Worm (Caenorhabditis elegans): ENCODE results near the gene H35B03.2.

DNA sequence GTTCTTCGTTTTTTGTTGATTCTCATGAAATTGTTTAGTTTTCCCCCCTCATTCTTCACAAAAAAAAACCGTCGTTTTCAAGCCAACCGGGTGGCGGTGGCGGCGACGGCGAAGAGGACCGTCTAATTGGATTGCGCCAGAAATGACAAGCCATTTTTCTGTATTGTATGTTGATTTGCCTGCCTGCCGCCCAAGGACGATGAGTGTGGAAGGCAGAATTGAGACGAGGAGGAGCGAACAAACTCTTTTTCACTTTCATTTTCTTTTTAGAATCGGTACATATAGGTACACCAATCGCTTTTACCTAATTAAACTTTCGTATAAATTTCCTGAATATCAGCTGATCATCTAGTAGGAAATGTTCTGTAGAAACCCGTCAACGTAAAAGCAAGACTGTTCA, 29.8 kb downstream of the H35B03.2 start:
- no peak for TF ChIP-seq hlh-26 (GFP tag; conservative IDR thresholded peaks at IDR 0.05)
- TF ChIP-seq tbx-9 (tag; optimal IDR thresholded peaks at IDR 0.05; ENCODE audit: borderline replicate concordance): no peak
- TF ChIP-seq unc-62 (GFP tag; optimal IDR thresholded peaks at IDR 0.05): no peak
- TF ChIP-seq lsl-1 (GFP tag; optimal IDR thresholded peaks at IDR 0.05): no peak
- no peak for TF ChIP-seq unc-130 (GFP tag; optimal IDR thresholded peaks at IDR 0.05)
- no peak for TF ChIP-seq lag-1 (GFP tag; IDR thresholded peaks at IDR 0.05)
- no peak for TF ChIP-seq pha-4 (tag; optimal IDR thresholded peaks at IDR 0.05)
- TF ChIP-seq bed-1 (GFP tag; IDR thresholded peaks at IDR 0.05): no peak
- TF ChIP-seq snpc-4 (GFP tag; optimal IDR thresholded peaks at IDR 0.05): no peak
- TF ChIP-seq snpc-4 (tag; optimal IDR thresholded peaks at IDR 0.05): no peak
- TF ChIP-seq aptf-2 (GFP tag; conservative IDR thresholded peaks at IDR 0.05): no peak
- TF ChIP-seq rcor-1 (GFP tag; IDR thresholded peaks at IDR 0.05): no peak
- TF ChIP-seq F57A8.1 (GFP tag; optimal IDR thresholded peaks at IDR 0.05): no peak
- TF ChIP-seq lin-35 (GFP tag; optimal IDR thresholded peaks at IDR 0.05): no peak

All from whole organism, young adult.